Worm (Caenorhabditis elegans): Measurements from ENCODE around the gene F41B4.1.

DNA sequence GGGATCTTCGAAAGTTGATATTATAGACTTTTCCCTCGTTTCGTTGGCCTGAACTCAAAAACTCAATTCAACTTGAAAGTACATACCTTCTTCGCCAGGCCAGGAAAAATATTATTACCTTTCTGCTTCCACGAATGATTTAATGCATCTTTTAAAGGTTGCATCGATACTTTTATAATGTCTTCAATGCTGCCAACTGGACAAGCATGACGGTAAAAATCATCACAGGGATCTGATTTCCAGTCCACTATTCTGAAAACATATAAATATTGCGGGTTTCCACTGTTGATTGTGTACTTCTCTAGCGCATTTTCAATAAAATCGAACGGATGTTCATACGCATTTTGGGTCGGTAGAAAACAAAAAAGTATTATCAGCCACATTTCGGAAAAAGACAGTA is 37.4 kb upstream of the F41B4.1 start, which contains the start of gene nep-4:
- TF ChIP-seq lin-15B (tag; optimal IDR thresholded peaks at IDR 0.05), result no peak
- no peak for TF ChIP-seq aly-2 (tag; optimal IDR thresholded peaks at IDR 0.05)
- TF ChIP-seq fkh-10 (GFP tag; optimal IDR thresholded peaks at IDR 0.05), result no peak
- no peak for TF ChIP-seq pqm-1 (tag; optimal IDR thresholded peaks at IDR 0.05)
- TF ChIP-seq F10B5.3 (tag; optimal IDR thresholded peaks at IDR 0.05), result no peak
- no peak for TF ChIP-seq pha-4 (GFP tag; IDR thresholded peaks at IDR 0.05)
- TF ChIP-seq pha-4 (tag; optimal IDR thresholded peaks at IDR 0.05), result no peak
- no peak for TF ChIP-seq hif-1 (tag; optimal IDR thresholded peaks at IDR 0.05)
- no peak for TF ChIP-seq snpc-4 (tag; optimal IDR thresholded peaks at IDR 0.05)
